Worm (Caenorhabditis elegans) whole organism, L2 larva: Measurements from ENCODE around the gene col-176.

Experiments used
- C34F6.9 ChIP-seq: fragments of 150-350 bp; optimal IDR thresholded peaks from 2 replicates; lab custom pipeline; 2014; ENCODE audit warnings: missing biosample characterization, missing genetic modification characterization
- F13H6.1 ChIP-seq: sonication (generic microtip); optimal IDR thresholded peaks from 2 replicates; lab custom pipeline; 2016; ENCODE audit warnings: missing genetic modification characterization, missing compliant biosample characterization
- R02D3.7 ChIP-seq: fragments of 150-350 bp; optimal IDR thresholded peaks from 2 replicates; lab custom pipeline; 2014; ENCODE audit warnings: missing biosample characterization, missing genetic modification characterization
- Y55F3AM.14 ChIP-seq: fragments of 200-800 bp; sonication (Bioruptor generic); optimal IDR thresholded peaks from 2 replicates; lab custom pipeline; 2018; ENCODE audit warnings: mild to moderate bottlenecking, missing genetic modification characterization, missing compliant biosample characterization
- alr-1 ChIP-seq: fragments of 150-350 bp; optimal IDR thresholded peaks from 2 replicates; lab custom pipeline; 2014; ENCODE audit warnings: missing biosample characterization, missing genetic modification characterization
- ama-1 ChIP-seq: fragments of 150-350 bp; optimal IDR thresholded peaks from 2 replicates; lab custom pipeline; 2018; ENCODE audit warnings: inconsistent platforms
- blmp-1 ChIP-seq: sonication (generic microtip); optimal IDR thresholded peaks from 2 replicates; lab custom pipeline; 2017; ENCODE audit warnings: missing genetic modification characterization, mild to moderate bottlenecking, missing compliant biosample characterization, antibody characterized with exemption, moderate library complexity; ENCODE audit not compliant: insufficient read depth
- ceh-82 ChIP-seq: fragments of 150-350 bp; optimal IDR thresholded peaks from 2 replicates; lab custom pipeline; 2014; ENCODE audit warnings: missing biosample characterization, missing genetic modification characterization
- crh-2 ChIP-seq: sonication (generic microtip); optimal IDR thresholded peaks from 2 replicates; lab custom pipeline; 2017; ENCODE audit warnings: missing biosample characterization, missing genetic modification characterization
- dmd-4 ChIP-seq: sonication (generic microtip); optimal IDR thresholded peaks from 2 replicates; lab custom pipeline; 2017; ENCODE audit warnings: missing biosample characterization, missing genetic modification characterization
- egl-27 ChIP-seq: sonication (generic microtip); optimal IDR thresholded peaks from 3 replicates; lab custom pipeline; 2017; ENCODE audit warnings: missing biosample characterization, missing genetic modification reagents, missing genetic modification characterization
- elt-1 ChIP-seq: fragments of 150-350 bp; optimal IDR thresholded peaks from 2 replicates; lab custom pipeline; 2014; ENCODE audit warnings: missing biosample characterization, missing genetic modification characterization
- elt-3 ChIP-seq: sonication (generic microtip); optimal IDR thresholded peaks from 2 replicates; lab custom pipeline; 2017; ENCODE audit warnings: missing biosample characterization, missing genetic modification characterization
- fos-1 ChIP-seq: fragments of 150-350 bp; optimal IDR thresholded peaks from 2 replicates; lab custom pipeline; 2014; ENCODE audit warnings: missing biosample characterization, missing genetic modification characterization
- gmeb-1 ChIP-seq: fragments of 150-350 bp; optimal IDR thresholded peaks from 2 replicates; lab custom pipeline; 2014; ENCODE audit warnings: missing biosample characterization, missing genetic modification characterization
- lin-11 ChIP-seq: fragments of 150-350 bp; sonication (generic microtip); optimal IDR thresholded peaks from 2 replicates; lab custom pipeline; 2014; ENCODE audit warnings: missing biosample characterization, missing genetic modification characterization, inconsistent platforms, mixed read lengths
- lin-13 ChIP-seq: fragments of 150-350 bp; optimal IDR thresholded peaks from 2 replicates; lab custom pipeline; 2014; ENCODE audit warnings: missing biosample characterization, missing genetic modification reagents, missing genetic modification characterization
- lin-39 ChIP-seq: fragments of 150-350 bp; optimal IDR thresholded peaks from 2 replicates; lab custom pipeline; 2014; ENCODE audit warnings: missing biosample characterization, missing genetic modification reagents, missing genetic modification characterization
- lsy-2 ChIP-seq, 2 experiments: fragments of 150-350 bp in 1 of 2; sonication (generic microtip) in 1 of 2; optimal IDR thresholded peaks; 2 replicates each; lab custom pipeline; 2014 to 2017; ENCODE audit warnings: missing biosample characterization in 2 of 2, missing genetic modification characterization in 2 of 2
- mbf-1 ChIP-seq: sonication (generic microtip); optimal IDR thresholded peaks from 2 replicates; lab custom pipeline; 2017; ENCODE audit warnings: missing biosample characterization, missing genetic modification characterization
- mdl-1 ChIP-seq, 2 experiments: fragments of 150-350 bp in 1 of 2; sonication (generic microtip) in 1 of 2; optimal IDR thresholded peaks; 2 replicates each; lab custom pipeline; 2017; ENCODE audit warnings: missing biosample characterization in 2 of 2, missing genetic modification characterization in 2 of 2
- nhr-10 ChIP-seq: sonication (generic microtip); optimal IDR thresholded peaks from 2 replicates; lab custom pipeline; 2017; ENCODE audit warnings: missing biosample characterization, missing genetic modification characterization
- nhr-11 ChIP-seq: fragments of 150-350 bp; optimal IDR thresholded peaks from 2 replicates; lab custom pipeline; 2014; ENCODE audit warnings: missing biosample characterization, missing genetic modification characterization
- nhr-12 ChIP-seq: fragments of 150-350 bp; optimal IDR thresholded peaks from 2 replicates; lab custom pipeline; 2014; ENCODE audit warnings: missing biosample characterization, missing genetic modification characterization
- nhr-129 ChIP-seq: fragments of 150-350 bp; optimal IDR thresholded peaks from 2 replicates; lab custom pipeline; 2014; ENCODE audit warnings: missing biosample characterization, missing genetic modification characterization
- nhr-23 ChIP-seq: fragments of 150-350 bp; optimal IDR thresholded peaks from 2 replicates; lab custom pipeline; 2014; ENCODE audit warnings: missing biosample characterization, missing genetic modification reagents, missing genetic modification characterization
- nhr-237 ChIP-seq: fragments of 150-350 bp; optimal IDR thresholded peaks from 2 replicates; lab custom pipeline; 2014; ENCODE audit warnings: missing biosample characterization, missing genetic modification characterization
- nhr-6 ChIP-seq: fragments of 150-350 bp; optimal IDR thresholded peaks from 2 replicates; lab custom pipeline; 2014; ENCODE audit warnings: missing biosample characterization, missing genetic modification characterization
- nhr-77 ChIP-seq: fragments of 150-350 bp; optimal IDR thresholded peaks from 2 replicates; lab custom pipeline; 2014; ENCODE audit warnings: missing biosample characterization, missing genetic modification characterization
- peb-1 ChIP-seq: fragments of 150-350 bp; optimal IDR thresholded peaks from 2 replicates; lab custom pipeline; 2014; ENCODE audit warnings: missing biosample characterization, missing genetic modification characterization
- sem-4 ChIP-seq: fragments of 150-350 bp; optimal IDR thresholded peaks from 2 replicates; lab custom pipeline; 2014; ENCODE audit warnings: missing biosample characterization, missing genetic modification reagents, missing genetic modification characterization
- sma-3 ChIP-seq: sonication (generic microtip); optimal IDR thresholded peaks from 2 replicates; lab custom pipeline; 2016; ENCODE audit warnings: missing genetic modification reagents, missing genetic modification characterization, missing compliant biosample characterization
- sma-9 ChIP-seq, 2 experiments: fragments of 150-350 bp in 1 of 2; sonication (generic microtip) in 1 of 2; optimal IDR thresholded peaks; 2 replicates each; lab custom pipeline; 2014 to 2016; ENCODE audit warnings: missing genetic modification characterization in 2 of 2, mild to moderate bottlenecking in 1 of 2, missing biosample characterization in 1 of 2, missing compliant biosample characterization in 1 of 2, missing genetic modification reagents in 1 of 2, moderate library complexity in 1 of 2
- snpc-4 ChIP-seq: fragments of 150-350 bp; optimal IDR thresholded peaks from 2 replicates; lab custom pipeline; 2014; ENCODE audit warnings: missing biosample characterization, missing genetic modification characterization
- unc-39 ChIP-seq: fragments of 150-350 bp; optimal IDR thresholded peaks from 2 replicates; lab custom pipeline; 2014; ENCODE audit warnings: missing biosample characterization, missing genetic modification characterization
- unc-55 ChIP-seq: fragments of 150-350 bp; sonication (generic microtip); optimal IDR thresholded peaks from 3 replicates; lab custom pipeline; 2014; ENCODE audit warnings: missing biosample characterization, missing genetic modification reagents, missing genetic modification characterization
- unc-62 ChIP-seq: fragments of 150-350 bp; optimal IDR thresholded peaks from 2 replicates; lab custom pipeline; 2014; ENCODE audit warnings: missing biosample characterization, missing genetic modification reagents, missing genetic modification characterization
- zag-1 ChIP-seq: fragments of 150-350 bp; optimal IDR thresholded peaks from 2 replicates; lab custom pipeline; 2014; ENCODE audit warnings: missing biosample characterization, missing genetic modification characterization
- ztf-1 ChIP-seq: fragments of 200-800 bp; sonication (Bioruptor generic); conservative IDR thresholded peaks from 2 replicates; pipeline ENCODE4 v1.3.6; 2022; ENCODE audit warnings: missing genetic modification characterization, missing compliant biosample characterization
- ztf-11 ChIP-seq: sonication (generic microtip); optimal IDR thresholded peaks from 2 replicates; lab custom pipeline; 2017; ENCODE audit warnings: missing biosample characterization, missing genetic modification characterization
- ztf-4 ChIP-seq: fragments of 150-350 bp; optimal IDR thresholded peaks from 2 replicates; lab custom pipeline; 2014; ENCODE audit warnings: missing biosample characterization, missing genetic modification characterization

col-176 gene

DNA sequence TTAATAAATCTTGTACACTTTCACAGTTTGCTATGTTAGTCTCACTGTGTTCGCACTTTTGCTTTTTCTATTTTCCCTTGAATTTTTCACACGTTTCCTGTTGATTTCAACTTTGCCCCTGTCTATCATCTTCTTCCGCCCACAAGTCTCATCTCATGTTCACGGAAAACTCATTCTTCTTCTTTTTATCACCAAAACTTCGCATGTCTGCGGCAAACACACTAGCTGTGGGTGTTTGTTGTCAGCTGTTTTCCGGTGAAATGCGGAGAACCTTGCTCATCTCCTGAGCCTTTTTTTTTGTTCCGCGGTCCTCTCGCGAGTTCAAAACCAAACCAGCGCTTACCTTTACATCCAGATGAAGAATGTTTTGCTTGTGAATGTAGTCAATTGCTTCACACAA lies 8.9 kb upstream of the col-176 start:
- peak; percentile 45 for TF ChIP-seq F13H6.1 (tag; lab: Kevin White, UChicago)
- no peak for TF ChIP-seq lin-13 (GFP tag; lab: Kevin White, UChicago)
- no peak for TF ChIP-seq egl-27
- no peak for TF ChIP-seq nhr-237 (tag; lab: Kevin White, UChicago)
- TF ChIP-seq unc-55 (GFP tag; lab: Kevin White, UChicago) = no peak
- no peak for TF ChIP-seq peb-1
- no peak for TF ChIP-seq sem-4 (tag; lab: Kevin White, UChicago)
- TF ChIP-seq dmd-4 (tag; lab: Kevin White, UChicago) = no peak
- no peak for TF ChIP-seq nhr-10
- TF ChIP-seq unc-39 (tag; lab: Kevin White, UChicago) = no peak
- peak; percentile 28 for TF ChIP-seq sma-9 (GFP tag; optimal IDR thresholded peaks at IDR 0.05; lab: Kevin White, UChicago)
- TF ChIP-seq sma-9 (tag; optimal IDR thresholded peaks at IDR 0.05; lab: Kevin White, UChicago) = no peak
- peak; percentile 37 for TF ChIP-seq nhr-129 (tag; lab: Kevin White, UChicago)
- no peak for TF ChIP-seq ztf-4 (tag; lab: Kevin White, UChicago)

DNA sequence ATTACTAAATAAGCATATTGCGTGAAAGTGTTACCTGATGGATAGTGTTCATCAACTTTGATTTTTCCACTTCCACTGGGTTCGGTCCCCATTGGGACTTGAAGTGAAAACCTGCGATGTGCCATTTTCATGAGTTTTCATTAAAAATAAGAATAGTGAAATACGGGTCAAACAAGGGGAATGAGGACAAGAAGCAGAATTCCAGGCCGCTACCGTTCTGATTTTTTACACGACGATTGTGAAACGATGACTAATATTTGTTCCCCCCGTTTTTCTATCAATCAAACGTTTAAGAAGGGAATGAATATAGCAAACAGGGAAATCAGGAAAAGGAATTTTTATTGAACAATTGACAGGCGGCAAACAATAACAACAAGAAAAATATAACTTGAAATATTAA lies 7.7 kb upstream of the col-176 start, which contains the start of gene mlck-1:
mlck-1 (minus strand) TSS at position 101 of the 400 bp plus-strand sequence.
- TF ChIP-seq sma-3 (no peak), nhr-10 (no peak), nhr-12 (no peak), R02D3.7 (tag; lab: Kevin White, UChicago) (no peak), Y55F3AM.14 (GFP tag; lab: Kevin White, UChicago) (no peak), unc-55 (GFP tag; lab: Kevin White, UChicago) (no peak), blmp-1 (no peak), nhr-129 (tag; lab: Kevin White, UChicago) (no peak), nhr-11 (tag; lab: Kevin White, UChicago) (no peak), sma-9 (GFP tag; optimal IDR thresholded peaks at IDR 0.05; lab: Kevin White, UChicago) (no peak), sma-9 (tag; optimal IDR thresholded peaks at IDR 0.05; lab: Kevin White, UChicago) (no peak), lsy-2 (tag; optimal IDR thresholded peaks at IDR 0.05; lab: Kevin White, UChicago) (no peak), lin-13 (GFP tag; lab: Kevin White, UChicago) (no peak), alr-1 (no peak)

DNA sequence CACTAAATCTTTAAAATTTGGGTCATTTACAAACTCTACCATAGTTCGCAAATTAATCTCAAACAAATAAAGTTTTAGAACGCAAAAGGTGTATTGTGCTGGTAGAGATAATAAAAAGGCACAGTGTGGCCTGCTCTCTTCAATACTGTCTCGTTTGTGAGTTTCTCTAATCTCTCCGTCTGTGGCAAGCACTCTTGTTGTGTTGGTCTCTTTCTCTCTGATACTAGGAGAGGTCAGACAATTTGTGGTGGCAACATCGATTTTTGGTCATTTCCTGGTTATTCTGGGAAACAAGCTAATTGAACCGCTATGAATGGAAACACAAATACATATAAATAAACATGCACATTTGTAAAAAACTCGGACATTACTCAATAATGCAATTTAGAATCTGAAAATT lies 3.2 kb upstream of the col-176 start, which contains the start of gene ZC373.5:
ZC373.5 (minus strand) TSS at position 159 of the 400 bp plus-strand sequence.
- TF ChIP-seq mdl-1 (tag; optimal IDR thresholded peaks at IDR 0.05; lab: Kevin White, UChicago) (no peak), fos-1 (tag; lab: Kevin White, UChicago) (peak; percentile 70), unc-62 (GFP tag; lab: Kevin White, UChicago) (no peak), lsy-2 (tag; optimal IDR thresholded peaks at IDR 0.05; lab: Kevin White, UChicago) (peak in 1 of 2 experiments; percentile 1), dmd-4 (tag; lab: Kevin White, UChicago) (no peak), ceh-82 (no peak), nhr-129 (tag; lab: Kevin White, UChicago) (peak; percentile 36), nhr-23 (tag; lab: Kevin White, UChicago) (no peak), C34F6.9 (tag; lab: Kevin White, UChicago) (peak; percentile 6), gmeb-1 (tag; lab: Kevin White, UChicago) (peak; percentile 21), crh-2 (peak; percentile 38)

DNA sequence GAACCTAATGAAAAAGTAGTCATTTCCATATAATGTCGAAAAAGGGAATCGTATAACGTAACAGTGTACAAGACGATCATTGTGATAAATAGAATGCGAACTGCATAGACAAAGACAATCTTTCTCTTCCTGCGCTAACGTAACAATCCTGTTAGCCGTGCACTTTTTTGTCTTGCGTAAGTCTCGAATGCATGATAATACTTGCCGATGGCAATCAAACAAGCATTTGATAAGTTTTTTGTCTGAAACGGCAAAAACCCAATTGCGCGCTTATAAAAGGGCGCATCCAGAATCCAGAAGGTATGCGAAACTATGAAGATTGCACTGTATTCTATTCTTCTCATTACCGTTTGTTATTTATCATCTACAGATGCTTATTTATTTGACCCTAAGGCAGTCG lies 2.4 kb upstream of the col-176 start, which contains the start of gene dao-4:
dao-4 (plus strand) TSS at position 301 of the 400 bp plus-strand sequence.
- TF ChIP-seq C34F6.9 (tag; lab: Kevin White, UChicago) (no peak), lsy-2 (tag; optimal IDR thresholded peaks at IDR 0.05; lab: Kevin White, UChicago) (no peak), elt-3 (tag; lab: Kevin White, UChicago) (no peak), ama-1 (lab: Kevin White, UChicago) (no peak), ztf-11 (tag; lab: Kevin White, UChicago) (no peak), egl-27 (no peak), nhr-12 (no peak), blmp-1 (no peak), nhr-6 (no peak)
- TF ChIP-seq, all 48 proteins: peak for 0

DNA sequence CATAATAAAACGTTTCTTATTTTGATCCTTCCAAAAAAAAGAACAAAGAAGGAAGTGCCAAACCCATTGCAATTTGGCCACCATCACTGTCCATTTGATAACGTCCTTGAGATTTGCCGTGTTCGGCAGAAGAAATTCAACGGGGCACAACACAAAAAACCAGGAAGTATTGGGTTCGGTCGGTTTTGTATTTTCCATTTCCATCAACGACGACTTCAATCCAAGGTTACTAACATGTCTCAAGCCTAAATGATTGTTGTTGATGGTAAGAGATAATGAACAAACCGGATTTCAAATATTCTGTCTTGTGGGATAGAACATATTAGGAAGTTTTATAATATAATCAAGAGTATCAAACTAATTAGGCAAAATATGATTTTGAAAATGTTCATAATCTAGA lies 1.1 kb upstream of the col-176 start:
- TF ChIP-seq unc-55 (GFP tag; lab: Kevin White, UChicago) = no peak
- no peak for TF ChIP-seq lin-11 (tag; lab: Kevin White, UChicago)
- TF ChIP-seq lsy-2 (tag; optimal IDR thresholded peaks at IDR 0.05; lab: Kevin White, UChicago) = no peak
- TF ChIP-seq lin-39 = no peak
- TF ChIP-seq egl-27 = no peak
- no peak for TF ChIP-seq elt-1 (tag; lab: Kevin White, UChicago)
- no peak for TF ChIP-seq crh-2
- TF ChIP-seq nhr-77 (tag; lab: Kevin White, UChicago) = no peak
- TF ChIP-seq mbf-1 (tag; lab: Kevin White, UChicago) = no peak
- TF ChIP-seq dmd-4 (tag; lab: Kevin White, UChicago) = no peak
- TF ChIP-seq nhr-129 (tag; lab: Kevin White, UChicago) = no peak
- no peak for TF ChIP-seq zag-1 (tag; lab: Kevin White, UChicago)
- no peak for TF ChIP-seq snpc-4 (tag; lab: Kevin White, UChicago)
- TF ChIP-seq ceh-82 = no peak
- no peak for TF ChIP-seq R02D3.7 (tag; lab: Kevin White, UChicago)
- TF ChIP-seq mdl-1 (tag; optimal IDR thresholded peaks at IDR 0.05; lab: Kevin White, UChicago) = no peak
- no peak for TF ChIP-seq ztf-11 (tag; lab: Kevin White, UChicago)
- TF ChIP-seq nhr-10 = no peak
- TF ChIP-seq ztf-1 (GFP tag; lab: Robert Waterston, UW) = no peak
- no peak for TF ChIP-seq sem-4 (tag; lab: Kevin White, UChicago)
